Fruit fly (Drosophila melanogaster): Measurements from ENCODE around the gene Acp95EF.

DNA sequence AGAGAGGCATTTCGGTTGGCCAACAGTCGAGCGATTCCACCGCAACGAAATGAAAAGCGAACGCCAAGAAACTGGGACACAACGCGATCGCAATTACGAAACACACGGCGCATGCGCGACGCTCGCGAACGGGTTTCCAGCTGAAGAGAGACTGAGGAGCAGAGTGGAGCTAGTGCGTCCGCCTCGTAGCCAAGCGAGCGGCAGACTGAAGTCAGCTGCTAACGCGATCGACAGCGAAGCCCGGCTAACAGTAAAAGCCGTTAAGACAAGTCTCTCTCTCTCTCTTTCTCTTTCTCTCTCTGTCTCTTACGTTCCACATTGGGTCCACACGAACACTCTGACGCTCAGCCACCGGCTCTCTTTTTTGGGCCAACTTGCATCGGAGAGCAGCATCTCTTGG is 10.2 kb upstream of the Acp95EF start, which contains the start of gene CG17786:
- TF ChIP-seq sisA (GFP tag; IDR thresholded peaks at IDR 0.05) (no peak), Optix (GFP tag; IDR thresholded peaks at IDR 0.05) (no peak), Neu2 (GFP tag; optimal IDR thresholded peaks at IDR 0.05; ENCODE audit: borderline replicate concordance) (no peak)

All from whole organism, embryonic.